Worm (Caenorhabditis elegans): ENCODE measurements around the gene srxa-4.

Gene srxa-4

ce11 chrV:7411695-7412094 lies 8.6 kb upstream of the srxa-4 start, which contains the start of gene str-41:
Gene str-41, plus strand, starts transcription at chrV:7411995.
- TF ChIP-seq nhr-77 (tag; optimal IDR thresholded peaks at IDR 0.05): no peak
- TF ChIP-seq nhr-25 (tag; optimal IDR thresholded peaks at IDR 0.05): no peak
- no peak for TF ChIP-seq fos-1 (tag; optimal IDR thresholded peaks at IDR 0.05)
- TF ChIP-seq eor-1 (tag; optimal IDR thresholded peaks at IDR 0.05): no peak
- no peak for TF ChIP-seq lin-15B (tag; optimal IDR thresholded peaks at IDR 0.05)
- no peak for TF ChIP-seq snpc-4 (tag; optimal IDR thresholded peaks at IDR 0.05)
- TF ChIP-seq ceh-16 (tag; optimal IDR thresholded peaks at IDR 0.05): no peak
- no peak for TF ChIP-seq fkh-10 (GFP tag; optimal IDR thresholded peaks at IDR 0.05)

ce11 chrV:7413107-7413774 lies 7.0 kb upstream of the srxa-4 start, which contains the start of gene F18E3.11:
Gene F18E3.11, plus strand, starts transcription at chrV:7413482.
- no peak for TF ChIP-seq nhr-12 (tag; optimal IDR thresholded peaks at IDR 0.05)
- peak; percentile 71 for TF ChIP-seq skn-1 (tag; optimal IDR thresholded peaks at IDR 0.05)
- TF ChIP-seq ama-1 (optimal IDR thresholded peaks at IDR 0.05): peak; percentile 84
- peak; percentile 71 for TF ChIP-seq nhr-25 (tag; optimal IDR thresholded peaks at IDR 0.05)
- TF ChIP-seq ZK546.5 (tag; optimal IDR thresholded peaks at IDR 0.05): no peak
- TF ChIP-seq daf-12 (tag; optimal IDR thresholded peaks at IDR 0.05): no peak
- no peak for TF ChIP-seq eor-1 (tag; optimal IDR thresholded peaks at IDR 0.05)
- TF ChIP-seq elt-3 (tag; optimal IDR thresholded peaks at IDR 0.05): peak in 1 of 3 experiments; percentile 23
- peak; percentile 71 for TF ChIP-seq nhr-23 (tag; optimal IDR thresholded peaks at IDR 0.05)
- peak; percentile 84 for TF ChIP-seq nhr-43 (tag; optimal IDR thresholded peaks at IDR 0.05; ENCODE audit: poor library complexity, severe bottlenecking)

- TF ChIP-seq ama-1 (optimal IDR thresholded peaks at IDR 0.05) (peak; percentile 83), jun-1 (tag; optimal IDR thresholded peaks at IDR 0.05) (no peak)
These were observed 5.4 kb upstream of the srxa-4 start, which contains the start of gene F18E3.12 for ce11 chrV:7414909-7415308. Gene F18E3.12, plus strand, starts transcription at chrV:7414985.

ce11 chrV:7415780-7416428 lies 4.4 kb upstream of the srxa-4 start, which contains the start of gene F18E3.13:
Gene F18E3.13, plus strand, starts transcription at chrV:7416164.
- TF ChIP-seq nhr-25 (tag; optimal IDR thresholded peaks at IDR 0.05): peak; percentile 92
- TF ChIP-seq lsy-12 (tag; optimal IDR thresholded peaks at IDR 0.05): peak; percentile 7
- peak; percentile 93 for TF ChIP-seq ama-1 (optimal IDR thresholded peaks at IDR 0.05)
- TF ChIP-seq egl-5 (tag; optimal IDR thresholded peaks at IDR 0.05): no peak
- TF ChIP-seq pha-4 (tag; optimal IDR thresholded peaks at IDR 0.05): no peak
- TF ChIP-seq nhr-237 (tag; optimal IDR thresholded peaks at IDR 0.05): no peak
- peak; percentile 34 for TF ChIP-seq tbx-2 (tag; optimal IDR thresholded peaks at IDR 0.05)
- no peak for TF ChIP-seq ceh-28 (tag; optimal IDR thresholded peaks at IDR 0.05)
- TF ChIP-seq egl-27 (tag; optimal IDR thresholded peaks at IDR 0.05): peak; percentile 22
- no peak for TF ChIP-seq ZK546.5 (tag; optimal IDR thresholded peaks at IDR 0.05)
- TF ChIP-seq elt-3 (tag; optimal IDR thresholded peaks at IDR 0.05): peak; percentile 33 to 44 (median 38)
- peak; percentile 85 for TF ChIP-seq nhr-23 (tag; optimal IDR thresholded peaks at IDR 0.05)
- no peak for TF ChIP-seq ztf-11 (tag; optimal IDR thresholded peaks at IDR 0.05)
- TF ChIP-seq nhr-43 (tag; optimal IDR thresholded peaks at IDR 0.05; ENCODE audit: poor library complexity, severe bottlenecking): peak; percentile 93
- peak; percentile 37 for TF ChIP-seq jun-1 (tag; optimal IDR thresholded peaks at IDR 0.05)

- TF ChIP-seq lin-39 (tag; optimal IDR thresholded peaks at IDR 0.05) (no peak), ama-1 (optimal IDR thresholded peaks at IDR 0.05) (peak; percentile 57), nhr-25 (tag; optimal IDR thresholded peaks at IDR 0.05) (no peak), nhr-43 (tag; optimal IDR thresholded peaks at IDR 0.05; ENCODE audit: poor library complexity, severe bottlenecking) (peak; percentile 20), nhr-23 (tag; optimal IDR thresholded peaks at IDR 0.05) (peak; percentile 7)
These were observed 3.7 kb upstream of the srxa-4 start for ce11 chrV:7416569-7416968.

ce11 chrV:7417018-7417716 lies 3.1 kb upstream of the srxa-4 start, which contains the start of gene srw-67:
Gene srw-67, plus strand, starts transcription at chrV:7417660.
- TF ChIP-seq nhr-43 (tag; optimal IDR thresholded peaks at IDR 0.05; ENCODE audit: poor library complexity, severe bottlenecking) (peak; percentile 62), jun-1 (tag; optimal IDR thresholded peaks at IDR 0.05) (no peak), hmg-11 (tag; optimal IDR thresholded peaks at IDR 0.05) (no peak)

Data from whole organism, L3 larva.